Fruit fly (Drosophila melanogaster) whole organism, embryonic: ENCODE measurements around the gene Sirt4.

Experiments
- Antp ChIP-seq: fragments of 200-800 bp; sonication (Bioruptor generic); optimal IDR thresholded peaks from 3 replicates; lab custom pipeline; 2016; ENCODE audit warnings: missing biosample characterization, missing genetic modification characterization
- CG10209 ChIP-seq: fragments of 200-800 bp; sonication (Bioruptor generic); optimal IDR thresholded peaks from 3 replicates; lab custom pipeline; 2017; ENCODE audit warnings: missing biosample characterization, mild to moderate bottlenecking, missing genetic modification characterization, missing genetic modification reagents
- CG10267 ChIP-seq: fragments of 200-800 bp; sonication (Bioruptor generic); optimal IDR thresholded peaks from 2 replicates; lab custom pipeline; 2018; ENCODE audit warnings: missing biosample characterization, mild to moderate bottlenecking, missing genetic modification characterization, moderate library complexity
- CG10274 ChIP-seq: fragments of 200-800 bp; sonication (Bioruptor generic); optimal IDR thresholded peaks from 3 replicates; lab custom pipeline; 2017; ENCODE audit warnings: missing biosample characterization, mild to moderate bottlenecking, missing genetic modification characterization
- CG10543 ChIP-seq: fragments of 200-800 bp; sonication (Bioruptor generic); optimal IDR thresholded peaks from 3 replicates; lab custom pipeline; 2017; ENCODE audit warnings: missing biosample characterization, mild to moderate bottlenecking, missing genetic modification characterization, moderate library complexity
- CG12155 ChIP-seq: fragments of 200-800 bp; sonication (Bioruptor generic); optimal IDR thresholded peaks from 3 replicates; lab custom pipeline; 2016; ENCODE audit warnings: missing biosample characterization, missing genetic modification characterization
- CG12659 ChIP-seq: fragments of 200-800 bp; sonication (Bioruptor generic); optimal IDR thresholded peaks from 3 replicates; lab custom pipeline; 2017; ENCODE audit warnings: mild to moderate bottlenecking, missing biosample characterization, missing genetic modification reagents, missing genetic modification characterization
- CG13624 ChIP-seq: fragments of 200-800 bp; sonication (Bioruptor generic); optimal IDR thresholded peaks from 2 replicates; lab custom pipeline; 2016; ENCODE audit warnings: missing biosample characterization, missing genetic modification characterization
- CG17186 ChIP-seq: fragments of 200-800 bp; sonication (Bioruptor generic); optimal IDR thresholded peaks from 3 replicates; lab custom pipeline; 2017; ENCODE audit warnings: missing biosample characterization, missing genetic modification reagents, missing genetic modification characterization
- CG17361 ChIP-seq: fragments of 200-800 bp; sonication (Bioruptor generic); IDR thresholded peaks from 3 replicates; pipeline ENCODE4 v1.3.6; 2022; ENCODE audit warnings: missing biosample characterization, missing genetic modification characterization
- CG17912 ChIP-seq: fragments of 200-800 bp; sonication (Bioruptor generic); optimal IDR thresholded peaks from 2 replicates; lab custom pipeline; 2018; ENCODE audit warnings: missing biosample characterization, mild to moderate bottlenecking, missing genetic modification characterization
- CG1832 ChIP-seq: fragments of 200-800 bp; sonication (Bioruptor generic); optimal IDR thresholded peaks from 2 replicates; lab custom pipeline; 2017; ENCODE audit warnings: missing biosample characterization, mild to moderate bottlenecking, missing genetic modification characterization, inconsistent platforms
- CG31365 ChIP-seq: fragments of 200-800 bp; sonication (Bioruptor generic); optimal IDR thresholded peaks from 2 replicates; lab custom pipeline; 2018; ENCODE audit warnings: missing biosample characterization, mild to moderate bottlenecking, missing genetic modification characterization
- CG3163 ChIP-seq: fragments of 200-800 bp; sonication (Bioruptor generic); optimal IDR thresholded peaks from 3 replicates; lab custom pipeline; 2016; ENCODE audit warnings: missing biosample characterization, missing genetic modification characterization
- CG4617 ChIP-seq: fragments of 200-800 bp; sonication (Bioruptor generic); optimal IDR thresholded peaks from 3 replicates; lab custom pipeline; 2016; ENCODE audit warnings: missing biosample characterization, missing genetic modification characterization, borderline replicate concordance
- CG7556 ChIP-seq: fragments of 200-800 bp; sonication (Bioruptor generic); optimal IDR thresholded peaks from 2 replicates; lab custom pipeline; 2017; ENCODE audit warnings: missing biosample characterization, mild to moderate bottlenecking, missing genetic modification characterization
- CG7928 ChIP-seq: fragments of 200-800 bp; sonication (Bioruptor generic); optimal IDR thresholded peaks from 2 replicates; lab custom pipeline; 2017; ENCODE audit warnings: missing biosample characterization, mild to moderate bottlenecking, missing genetic modification characterization
- CG8281 ChIP-seq: fragments of 200-800 bp; sonication (Bioruptor generic); optimal IDR thresholded peaks from 2 replicates; lab custom pipeline; 2018; ENCODE audit warnings: missing biosample characterization, mild to moderate bottlenecking, missing genetic modification characterization, moderate library complexity
- CG9609 ChIP-seq: fragments of 200-800 bp; sonication (Bioruptor generic); optimal IDR thresholded peaks from 3 replicates; lab custom pipeline; 2016; ENCODE audit warnings: missing biosample characterization, missing genetic modification characterization
- CkIIα-i1 ChIP-seq: fragments of 200-800 bp; sonication (Bioruptor generic); IDR thresholded peaks from 2 replicates; pipeline ENCODE4 v1.3.6; 2022; ENCODE audit warnings: missing biosample characterization, missing genetic modification characterization
- D19B ChIP-seq: fragments of 200-800 bp; sonication (Bioruptor generic); optimal IDR thresholded peaks from 2 replicates; lab custom pipeline; 2017; ENCODE audit warnings: missing biosample characterization, mild to moderate bottlenecking, missing genetic modification characterization
- Doc3 ChIP-seq: fragments of 200-800 bp; sonication (Bioruptor generic); IDR thresholded peaks from 3 replicates; pipeline ENCODE4 v1.3.6; 2022; ENCODE audit warnings: missing biosample characterization, missing genetic modification characterization; ENCODE audit not compliant: partially characterized antibody
- H2.0 ChIP-seq: fragments of 200-800 bp; sonication (Bioruptor generic); IDR thresholded peaks from 2 replicates; pipeline ENCODE4 v1.3.6; 2022; ENCODE audit warnings: missing biosample characterization, missing genetic modification characterization
- Hr51 ChIP-seq, 2 experiments: fragments of 200-800 bp; sonication (Bioruptor generic); optimal IDR thresholded peaks; 2 replicates in 1 of 2; 3 replicates in 1 of 2; lab custom pipeline; 2016 to 2018; ENCODE audit warnings: missing biosample characterization in 2 of 2, missing genetic modification characterization in 2 of 2, mild to moderate bottlenecking in 1 of 2, moderate library complexity in 1 of 2
- Jarid2 ChIP-seq: fragments of 200-800 bp; sonication (Bioruptor generic); optimal IDR thresholded peaks from 3 replicates; lab custom pipeline; 2017; ENCODE audit warnings: mild to moderate bottlenecking, missing biosample characterization, missing genetic modification reagents, missing genetic modification characterization
- NFAT ChIP-seq: fragments of 200-800 bp; sonication (Bioruptor generic); IDR thresholded peaks from 2 replicates; pipeline ENCODE4 v1.3.6; 2022; ENCODE audit warnings: missing biosample characterization, missing genetic modification characterization
- Neu2 ChIP-seq: fragments of 200-800 bp; sonication (Bioruptor generic); optimal IDR thresholded peaks from 3 replicates; lab custom pipeline; 2016; ENCODE audit warnings: missing biosample characterization, missing genetic modification characterization, borderline replicate concordance
- Pdp1 ChIP-seq, 2 experiments: fragments of 200-800 bp; sonication (Bioruptor generic); optimal IDR thresholded peaks; 3 replicates each; lab custom pipeline; 2016; ENCODE audit warnings: missing biosample characterization in 2 of 2, missing genetic modification characterization in 2 of 2, mild to moderate bottlenecking in 1 of 2, moderate library complexity in 1 of 2
- Sin3A ChIP-seq: fragments of >200 bp; optimal IDR thresholded peaks from 2 replicates; lab custom pipeline; 2018
- Six4 ChIP-seq: fragments of 200-800 bp; sonication (Bioruptor generic); optimal IDR thresholded peaks from 2 replicates; lab custom pipeline; 2016; ENCODE audit warnings: missing biosample characterization, missing genetic modification characterization
- Sox102F ChIP-seq: fragments of 200-800 bp; sonication (Bioruptor generic); optimal IDR thresholded peaks from 2 replicates; lab custom pipeline; 2018; ENCODE audit warnings: missing biosample characterization, mild to moderate bottlenecking, missing genetic modification characterization, moderate library complexity
- al ChIP-seq: fragments of 200-800 bp; sonication (Bioruptor generic); IDR thresholded peaks from 2 replicates; pipeline ENCODE4 v1.3.6; 2022; ENCODE audit warnings: missing biosample characterization, missing genetic modification characterization
- bab2 ChIP-seq: fragments of 200-800 bp; sonication (Bioruptor generic); optimal IDR thresholded peaks from 2 replicates; lab custom pipeline; 2016; ENCODE audit warnings: missing biosample characterization, missing genetic modification characterization
- bbx ChIP-seq: fragments of 200-800 bp; sonication (Bioruptor generic); IDR thresholded peaks from 2 replicates; pipeline ENCODE4 v1.3.6; 2022; ENCODE audit warnings: missing biosample characterization, missing genetic modification characterization; ENCODE audit not compliant: partially characterized antibody
- bigmax ChIP-seq: fragments of 200-800 bp; sonication (Bioruptor generic); optimal IDR thresholded peaks from 2 replicates; lab custom pipeline; 2018; ENCODE audit warnings: missing biosample characterization, mild to moderate bottlenecking, missing genetic modification characterization
- caup ChIP-seq: fragments of 200-800 bp; sonication (Bioruptor generic); optimal IDR thresholded peaks from 3 replicates; lab custom pipeline; 2017; ENCODE audit warnings: missing biosample characterization, mild to moderate bottlenecking, missing genetic modification characterization, moderate library complexity; ENCODE audit not compliant: severe bottlenecking
- gem ChIP-seq: fragments of 200-800 bp; sonication (Bioruptor generic); optimal IDR thresholded peaks from 2 replicates; lab custom pipeline; 2019; ENCODE audit warnings: missing biosample characterization, mild to moderate bottlenecking, missing genetic modification characterization, moderate library complexity
- hb ChIP-seq: fragments of 200-800 bp; sonication (Bioruptor generic); IDR thresholded peaks from 3 replicates; pipeline ENCODE4 v1.3.6; 2022; ENCODE audit warnings: missing biosample characterization, missing genetic modification characterization; ENCODE audit not compliant: partially characterized antibody
- hth ChIP-seq: fragments of >200 bp; optimal IDR thresholded peaks from 2 replicates; lab custom pipeline; 2017; ENCODE audit warnings: inconsistent platforms
- kay ChIP-seq: fragments of 200-800 bp; sonication (Bioruptor generic); optimal IDR thresholded peaks from 2 replicates; lab custom pipeline; 2016; ENCODE audit warnings: missing biosample characterization, missing genetic modification characterization
- ken ChIP-seq: fragments of 200-800 bp; sonication (Bioruptor generic); IDR thresholded peaks from 3 replicates; pipeline ENCODE4 v1.3.6; 2022; ENCODE audit warnings: missing biosample characterization, missing genetic modification characterization
- knrl ChIP-seq: fragments of 200-800 bp; sonication (Bioruptor generic); IDR thresholded peaks from 3 replicates; pipeline ENCODE4 v1.3.6; 2022; ENCODE audit warnings: missing biosample characterization, missing genetic modification characterization; ENCODE audit not compliant: partially characterized antibody
- lbe ChIP-seq: fragments of 200-800 bp; sonication (Bioruptor generic); optimal IDR thresholded peaks from 2 replicates; lab custom pipeline; 2016; ENCODE audit warnings: missing biosample characterization, mild to moderate bottlenecking, missing genetic modification characterization
- nau ChIP-seq: fragments of 200-800 bp; sonication (Bioruptor generic); optimal IDR thresholded peaks from 3 replicates; lab custom pipeline; 2017; ENCODE audit warnings: missing biosample characterization, mild to moderate bottlenecking, missing genetic modification characterization, missing genetic modification reagents
- rib ChIP-seq: fragments of 200-800 bp; sonication (Bioruptor generic); IDR thresholded peaks from 2 replicates; pipeline ENCODE4 v1.3.6; 2022; ENCODE audit warnings: missing biosample characterization, missing genetic modification characterization
- sr ChIP-seq: fragments of 200-800 bp; sonication (Bioruptor generic); IDR thresholded peaks from 3 replicates; pipeline ENCODE4 v1.3.6; 2022; ENCODE audit warnings: missing biosample characterization, missing genetic modification characterization
- ssp ChIP-seq: fragments of 200-800 bp; sonication (Bioruptor generic); IDR thresholded peaks from 2 replicates; pipeline ENCODE4 v1.3.6; 2022; ENCODE audit warnings: missing biosample characterization, missing genetic modification characterization
- vvl ChIP-seq: fragments of 200-800 bp; sonication (Bioruptor generic); IDR thresholded peaks from 2 replicates; pipeline ENCODE4 v1.3.6; 2022; ENCODE audit warnings: missing biosample characterization, missing genetic modification characterization

Sirt4 gene

DNA sequence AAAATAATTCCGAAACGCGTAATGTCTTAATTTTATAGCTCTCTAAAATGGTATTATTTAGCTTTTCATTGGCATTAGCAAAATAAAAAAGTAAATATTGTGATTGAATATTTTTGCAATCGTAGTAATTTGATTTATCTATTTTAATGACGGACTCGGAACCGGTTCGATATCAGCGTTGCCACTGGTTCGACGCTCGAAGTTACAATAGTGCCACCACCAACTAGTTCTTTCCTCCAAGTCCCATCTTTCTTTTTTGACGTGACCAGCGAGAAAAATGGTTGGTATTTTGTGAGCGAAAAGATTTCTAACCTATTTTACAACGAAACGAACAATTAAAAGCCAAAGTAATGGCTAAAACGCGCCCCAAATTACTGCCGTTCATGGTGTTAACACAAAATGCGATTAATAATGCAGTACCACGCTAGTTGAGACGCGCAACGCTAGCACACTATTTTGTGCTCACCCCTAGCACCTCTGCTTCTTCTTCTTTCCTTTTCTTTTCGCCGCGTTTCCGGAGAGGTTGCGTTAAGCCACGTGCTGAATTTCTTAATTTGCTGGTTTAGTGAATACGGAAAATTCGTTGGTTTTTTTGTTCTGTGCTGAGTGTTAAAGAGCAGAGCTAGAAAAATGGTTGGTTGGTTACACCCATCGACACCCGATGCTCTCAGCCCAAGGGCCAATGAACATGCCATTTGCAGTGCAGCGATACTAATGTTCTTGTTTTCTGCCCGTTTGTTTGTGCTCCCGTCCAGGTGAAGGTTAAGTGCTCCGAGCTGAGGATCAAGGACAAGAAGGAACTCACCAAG, 6.7 kb upstream of the Sirt4 start, which contains the start of gene RpL35 (continued):
- TF ChIP-seq D19B (GFP tag; lab: Kevin White, UChicago): peak; percentile 25
- TF ChIP-seq bab2 (GFP tag; lab: Kevin White, UChicago): peak; percentile 8
- TF ChIP-seq CG17912 (GFP tag; lab: Kevin White, UChicago): peak; percentile 19
- peak; percentile 43 for TF ChIP-seq Antp (GFP tag; lab: Kevin White, UChicago)
- TF ChIP-seq H2.0 (GFP tag; lab: Robert Waterston, UW): no peak
- peak; percentile 63 for TF ChIP-seq CG10543
- peak; percentile 77 for TF ChIP-seq bigmax (GFP tag; lab: Kevin White, UChicago)
- TF ChIP-seq knrl (GFP tag; lab: Robert Waterston, UW): peak; percentile 65
- TF ChIP-seq Sox102F (GFP tag; lab: Kevin White, UChicago): no peak
- TF ChIP-seq CG1832 (GFP tag; lab: Kevin White, UChicago): no peak
- TF ChIP-seq NFAT (GFP tag; lab: Robert Waterston, UW): no peak
- no peak for TF ChIP-seq sr
- TF ChIP-seq Doc3: 0 out of 3 replicates have a peak, but pooled peaks have one; percentile 40
- TF ChIP-seq Pdp1 (GFP tag; optimal IDR thresholded peaks at IDR 0.05; lab: Kevin White, UChicago): peak; percentile 24 to 36
- no peak; the same call in 2 of the 3 replicates for TF ChIP-seq ken (GFP tag; lab: Robert Waterston, UW)
- TF ChIP-seq CkIIα-i1 (GFP tag; lab: Robert Waterston, UW): no peak
- peak; percentile 39 for TF ChIP-seq CG31365
- TF ChIP-seq CG13624 (GFP tag; lab: Kevin White, UChicago): peak; percentile 47
- TF ChIP-seq Six4 (GFP tag; lab: Kevin White, UChicago): no peak
- peak; percentile 11 for TF ChIP-seq CG10274 (GFP tag; lab: Kevin White, UChicago)
- TF ChIP-seq ssp (GFP tag; lab: Robert Waterston, UW): no peak
- TF ChIP-seq CG10267 (tag; lab: Kevin White, UChicago): peak; percentile 42
- peak; percentile 31 for TF ChIP-seq CG3163
- peak; percentile 80 for TF ChIP-seq CG17186 (GFP tag; lab: Kevin White, UChicago)
- TF ChIP-seq bbx (GFP tag; lab: Robert Waterston, UW): no peak; the same call in 1 of the 2 replicates
- TF ChIP-seq caup (GFP tag; lab: Kevin White, UChicago): peak; percentile 70
- peak; percentile 18 for TF ChIP-seq gem (tag; lab: Kevin White, UChicago)
- TF ChIP-seq Neu2: no peak
- no peak for TF ChIP-seq lbe (GFP tag; lab: Kevin White, UChicago)
- TF ChIP-seq vvl: peak; percentile 51; the same call in 1 of the 2 replicates
- peak; percentile 45 for TF ChIP-seq CG9609 (GFP tag; lab: Kevin White, UChicago)
- TF ChIP-seq nau (GFP tag; lab: Kevin White, UChicago): peak; percentile 52
- no peak for TF ChIP-seq CG7928 (GFP tag; lab: Kevin White, UChicago)
- TF ChIP-seq CG10209 (GFP tag; lab: Kevin White, UChicago): peak; percentile 6
- no peak for TF ChIP-seq CG12155
- peak; percentile 73 for TF ChIP-seq Sin3A (lab: Kevin White, UChicago)
- no peak for TF ChIP-seq kay (GFP tag; lab: Kevin White, UChicago)
- no peak for TF ChIP-seq hth
- TF ChIP-seq CG7556 (GFP tag; lab: Kevin White, UChicago): peak; percentile 7
- no peak for TF ChIP-seq rib (GFP tag; lab: Robert Waterston, UW)
- peak; percentile 31; the same call in 1 of the 2 replicates for TF ChIP-seq al
- TF ChIP-seq CG4617 (GFP tag; lab: Kevin White, UChicago): peak; percentile 60
- peak; percentile 72 for TF ChIP-seq CG12659 (GFP tag; lab: Kevin White, UChicago)
- no peak for TF ChIP-seq CG8281
- peak; percentile 24 for TF ChIP-seq Jarid2 (GFP tag; lab: Kevin White, UChicago)
- no peak for TF ChIP-seq CG17361 (GFP tag; lab: Robert Waterston, UW)
- no peak for TF ChIP-seq hb (GFP tag; lab: Robert Waterston, UW)
- peak; percentile 10 to 35 for TF ChIP-seq Hr51 (GFP tag; optimal IDR thresholded peaks at IDR 0.05; lab: Kevin White, UChicago)
